Worm (Caenorhabditis elegans): ENCODE data around the gene R02D5.24.

ce11 chrV:14540932-14541331, 39.8 kb downstream of the R02D5.24 start:
- no peak for TF ChIP-seq ceh-79 (tag; optimal IDR thresholded peaks at IDR 0.05)
- TF ChIP-seq tlf-1 (GFP tag; optimal IDR thresholded peaks at IDR 0.05) = no peak
- TF ChIP-seq tbp1 (GFP tag; optimal IDR thresholded peaks at IDR 0.05) = no peak
- no peak for TF ChIP-seq lin-26 (GFP tag; IDR thresholded peaks at IDR 0.05)
- no peak for TF ChIP-seq athp-1 (tag; optimal IDR thresholded peaks at IDR 0.05)
- TF ChIP-seq Y95B8A.8 (GFP tag; IDR thresholded peaks at IDR 0.05) = no peak
- TF ChIP-seq F37B4.10 (GFP tag; IDR thresholded peaks at IDR 0.05) = no peak
- no peak for TF ChIP-seq unc-62 (GFP tag; optimal IDR thresholded peaks at IDR 0.05)
